Fruit fly (Drosophila melanogaster): ENCODE measurements around the gene Fkbp39.

Fkbp39 gene

DNA sequence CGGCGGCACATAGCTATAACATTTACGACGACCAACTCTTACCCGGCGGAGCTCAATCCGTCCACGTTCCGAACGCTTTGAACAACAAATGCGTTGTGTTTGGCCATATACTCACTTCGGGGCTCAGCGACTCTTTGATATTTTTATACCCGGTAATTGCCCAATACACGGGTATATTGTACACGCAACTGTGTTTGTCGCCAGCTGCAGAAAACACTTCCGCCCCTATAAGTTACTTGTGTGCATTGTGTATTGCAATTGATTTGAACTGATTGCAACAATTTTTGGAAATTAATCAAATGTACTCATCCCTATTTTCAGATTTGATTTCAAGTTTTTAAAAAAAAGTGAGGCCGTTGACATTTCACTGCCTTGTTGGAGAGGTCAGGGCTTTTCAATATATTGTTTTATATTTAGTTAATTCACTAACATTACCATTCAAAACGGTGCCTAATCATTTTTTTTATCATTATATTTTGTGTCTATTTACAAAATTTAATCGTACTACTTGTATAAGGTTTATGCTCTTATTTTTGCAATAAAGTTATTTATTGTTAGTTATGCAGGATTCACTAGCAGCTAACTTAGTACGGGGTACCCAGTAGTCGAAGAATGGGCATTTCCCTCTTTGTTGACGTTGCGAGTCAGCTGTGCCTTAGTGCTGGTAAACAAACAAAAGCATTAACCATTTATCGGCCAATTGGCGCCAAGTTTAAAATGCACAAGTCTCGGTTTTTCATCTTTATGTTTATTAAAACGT is 10.2 kb upstream of the Fkbp39 start, which contains the start of gene Nagk (continued):
- no peak for TF ChIP-seq Fer2 (tag; optimal IDR thresholded peaks at IDR 0.05)
- peak; percentile 79 for TF ChIP-seq CG8924 (tag; optimal IDR thresholded peaks at IDR 0.05)
- peak; percentile 42 for TF ChIP-seq pum (GFP tag; optimal IDR thresholded peaks at IDR 0.05)
- TF ChIP-seq dmrt11E (tag; optimal IDR thresholded peaks at IDR 0.05): peak; percentile 34
- TF ChIP-seq CG18599 (GFP tag; optimal IDR thresholded peaks at IDR 0.05): peak; percentile 65
- TF ChIP-seq NFAT (GFP tag; IDR thresholded peaks at IDR 0.05): peak; percentile 58
- no peak for TF ChIP-seq CG6254 (GFP tag; optimal IDR thresholded peaks at IDR 0.05)
- peak; percentile 82 for TF ChIP-seq CG18262 (tag; optimal IDR thresholded peaks at IDR 0.05)
- no peak for TF ChIP-seq schlank (tag; optimal IDR thresholded peaks at IDR 0.05)
- TF ChIP-seq crp (GFP tag; optimal IDR thresholded peaks at IDR 0.05): peak; percentile 1 to 85
- peak; percentile 49 for TF ChIP-seq Ssrp (tag; optimal IDR thresholded peaks at IDR 0.05)
- no peak for TF ChIP-seq CG12744 (GFP tag; optimal IDR thresholded peaks at IDR 0.05)
- peak; percentile 48; the same call in 1 of the 3 replicates for TF ChIP-seq ken (GFP tag; IDR thresholded peaks at IDR 0.05)
- TF ChIP-seq CG1602 (GFP tag; optimal IDR thresholded peaks at IDR 0.05): peak; percentile 57
- TF ChIP-seq tap (tag; optimal IDR thresholded peaks at IDR 0.05): no peak
- TF ChIP-seq CG31224 (GFP tag; IDR thresholded peaks at IDR 0.05): no peak; the same call in 1 of the 2 replicates
- peak; percentile 24 for TF ChIP-seq D19A (tag; optimal IDR thresholded peaks at IDR 0.05)
- TF ChIP-seq Lhr (GFP tag; optimal IDR thresholded peaks at IDR 0.05): no peak
- TF ChIP-seq pnt (GFP tag; optimal IDR thresholded peaks at IDR 0.05): no peak
- TF ChIP-seq CG8478 (optimal IDR thresholded peaks at IDR 0.05): no peak
- TF ChIP-seq bsh (GFP tag; optimal IDR thresholded peaks at IDR 0.05): peak; percentile 24 to 41
- no peak for TF ChIP-seq usp (GFP tag; optimal IDR thresholded peaks at IDR 0.05)
- no peak for TF ChIP-seq CG7271 (tag; optimal IDR thresholded peaks at IDR 0.05)
- peak; percentile 79 for TF ChIP-seq CG9437 (GFP tag; optimal IDR thresholded peaks at IDR 0.05)
- TF ChIP-seq HLHmδ (GFP tag; optimal IDR thresholded peaks at IDR 0.05): no peak
- TF ChIP-seq pita (GFP tag; optimal IDR thresholded peaks at IDR 0.05): no peak
- peak; percentile 34 for TF ChIP-seq caup (GFP tag; optimal IDR thresholded peaks at IDR 0.05; ENCODE audit: severe bottlenecking)
- peak; percentile 33 for TF ChIP-seq vfl (GFP tag; optimal IDR thresholded peaks at IDR 0.05)
- peak; percentile 53 for TF ChIP-seq tin (GFP tag; optimal IDR thresholded peaks at IDR 0.05)
- TF ChIP-seq CG16815 (GFP tag; optimal IDR thresholded peaks at IDR 0.05): peak; percentile 54
- peak; percentile 35 for TF ChIP-seq Dek (tag; optimal IDR thresholded peaks at IDR 0.05)
- TF ChIP-seq fu2 (GFP tag; optimal IDR thresholded peaks at IDR 0.05): peak; percentile 24
- peak; percentile 59 for TF ChIP-seq CG10979 (tag; optimal IDR thresholded peaks at IDR 0.05)
- TF ChIP-seq dimm (GFP tag; IDR thresholded peaks at IDR 0.05): no peak
- 0 out of 2 replicates have a peak, but pooled peaks have one; percentile 11 for TF ChIP-seq CG43689 (GFP tag; IDR thresholded peaks at IDR 0.05)
- peak; percentile 39 for TF ChIP-seq HLH3B (GFP tag; IDR thresholded peaks at IDR 0.05)
- peak; percentile 60 for TF ChIP-seq CG16863 (GFP tag; optimal IDR thresholded peaks at IDR 0.05)
- peak; percentile 38 for TF ChIP-seq dm (GFP tag; optimal IDR thresholded peaks at IDR 0.05)
- TF ChIP-seq CG13894 (tag; optimal IDR thresholded peaks at IDR 0.05): peak; percentile 39
- peak; percentile 67 for TF ChIP-seq dmrt99B (tag; optimal IDR thresholded peaks at IDR 0.05)
- no peak; the same call in 2 of the 3 replicates for TF ChIP-seq knrl (GFP tag; IDR thresholded peaks at IDR 0.05; ENCODE audit: partially characterized antibody)
- TF ChIP-seq CG2199 (GFP tag; IDR thresholded peaks at IDR 0.05): 0 out of 3 replicates have a peak, but pooled peaks have one; percentile 50
- TF ChIP-seq CG32767 (GFP tag; IDR thresholded peaks at IDR 0.05): peak; percentile 15; the same call in 1 of the 2 replicates
- peak; percentile 40 for TF ChIP-seq MTF-1 (GFP tag; optimal IDR thresholded peaks at IDR 0.05; ENCODE audit: borderline replicate concordance)
- TF ChIP-seq h (optimal IDR thresholded peaks at IDR 0.05): no peak
- no peak for TF ChIP-seq CG9876 (GFP tag; optimal IDR thresholded peaks at IDR 0.05)
- peak in 1 of 3 experiments; percentile 71 for TF ChIP-seq lola (GFP tag; optimal IDR thresholded peaks at IDR 0.05)
- TF ChIP-seq D19B (GFP tag; optimal IDR thresholded peaks at IDR 0.05): peak; percentile 96

All from whole organism, embryonic.